Worm (Caenorhabditis elegans) whole organism, young adult: ENCODE data around the gene folr-1.

ENCODE experiments used
- B0336.3 ChIP-seq: fragments of 200-800 bp; sonication (Bioruptor generic); IDR thresholded peaks from 2 replicates; pipeline ENCODE4 v1.3.6; 2022; ENCODE audit warnings: missing genetic modification characterization, missing compliant biosample characterization
- D2030.7 ChIP-seq: fragments of 200-800 bp; sonication (Bioruptor generic); IDR thresholded peaks from 2 replicates; pipeline ENCODE4 v1.3.6; 2022; ENCODE audit warnings: missing genetic modification reagents, missing genetic modification characterization, missing compliant biosample characterization
- F10E7.11 ChIP-seq: sonication (generic microtip); optimal IDR thresholded peaks from 2 replicates; lab custom pipeline; 2017; ENCODE audit warnings: mild to moderate bottlenecking, missing genetic modification characterization, moderate library complexity, missing compliant biosample characterization
- F49E8.2 ChIP-seq: sonication (generic microtip); optimal IDR thresholded peaks from 3 replicates; lab custom pipeline; 2017; ENCODE audit warnings: missing genetic modification characterization, mild to moderate bottlenecking, missing compliant biosample characterization, antibody characterized with exemption, moderate library complexity; ENCODE audit not compliant: insufficient read depth
- F57A8.1 ChIP-seq: fragments of 200-800 bp; sonication (Bioruptor generic); optimal IDR thresholded peaks from 2 replicates; lab custom pipeline; 2018; ENCODE audit warnings: mild to moderate bottlenecking, missing genetic modification characterization, moderate library complexity, missing compliant biosample characterization
- F57C9.4 ChIP-seq: sonication (generic microtip); optimal IDR thresholded peaks from 2 replicates; lab custom pipeline; 2017; ENCODE audit warnings: mild to moderate bottlenecking, missing genetic modification characterization, missing compliant biosample characterization
- T26A5.8 ChIP-seq: sonication (generic microtip); optimal IDR thresholded peaks from 2 replicates; lab custom pipeline; 2016; ENCODE audit warnings: missing genetic modification characterization, missing compliant biosample characterization
- Y67H2A.10 ChIP-seq: fragments of 200-800 bp; sonication (Bioruptor generic); conservative IDR thresholded peaks from 2 replicates; pipeline ENCODE4 v1.3.6; 2022; ENCODE audit warnings: missing genetic modification reagents, missing genetic modification characterization, missing compliant biosample characterization
- Y95B8A.8 ChIP-seq: fragments of 200-800 bp; sonication (Bioruptor generic); IDR thresholded peaks from 2 replicates; pipeline ENCODE4 v1.3.6; 2022; ENCODE audit warnings: missing genetic modification reagents, missing genetic modification characterization, missing compliant biosample characterization
- aptf-3 ChIP-seq: fragments of 200-800 bp; sonication (Bioruptor generic); IDR thresholded peaks from 2 replicates; pipeline ENCODE4 v1.3.6; 2022; ENCODE audit warnings: missing genetic modification characterization, missing compliant biosample characterization
- attf-5 ChIP-seq: fragments of 200-800 bp; sonication (Bioruptor generic); optimal IDR thresholded peaks from 2 replicates; lab custom pipeline; 2018; ENCODE audit warnings: mild to moderate bottlenecking, missing genetic modification characterization, missing compliant biosample characterization
- cebp-1 ChIP-seq, 2 experiments: fragments of 200-800 bp in 1 of 2; sonication (Bioruptor generic) in 1 of 2; sonication (generic microtip) in 1 of 2; IDR thresholded peaks in 1 of 2; optimal IDR thresholded peaks in 1 of 2; 2 replicates each; pipeline versions ENCODE4 v1.3.6 to Lab custom; 2017 to 2022; ENCODE audit warnings: missing compliant biosample characterization in 2 of 2, missing genetic modification characterization in 2 of 2, mild to moderate bottlenecking in 1 of 2, missing genetic modification reagents in 1 of 2, moderate library complexity in 1 of 2
- cebp-2 ChIP-seq: fragments of 200-800 bp; sonication (Bioruptor generic); IDR thresholded peaks from 2 replicates; pipeline ENCODE4 v1.3.6; 2022; ENCODE audit warnings: missing genetic modification characterization, missing compliant biosample characterization
- ceh-100 ChIP-seq: fragments of 200-800 bp; sonication (Bioruptor generic); IDR thresholded peaks from 2 replicates; pipeline ENCODE4 v1.3.6; 2022; ENCODE audit warnings: missing genetic modification reagents, missing genetic modification characterization, missing compliant biosample characterization
- ceh-58 ChIP-seq: fragments of 200-800 bp; sonication (Bioruptor generic); IDR thresholded peaks from 2 replicates; pipeline ENCODE4 v1.3.6; 2022; ENCODE audit warnings: missing genetic modification characterization, missing compliant biosample characterization
- ceh-91 ChIP-seq: fragments of 200-800 bp; sonication (Bioruptor generic); IDR thresholded peaks from 2 replicates; pipeline ENCODE4 v1.3.6; 2022; ENCODE audit warnings: missing genetic modification reagents, missing genetic modification characterization, missing compliant biosample characterization
- chd-7 ChIP-seq: sonication (generic microtip); optimal IDR thresholded peaks from 2 replicates; lab custom pipeline; 2016; ENCODE audit warnings: mild to moderate bottlenecking, missing genetic modification characterization, moderate library complexity, missing compliant biosample characterization
- die-1 ChIP-seq: sonication (generic microtip); optimal IDR thresholded peaks from 2 replicates; lab custom pipeline; 2016; ENCODE audit warnings: missing genotype, mild to moderate bottlenecking, missing genetic modification characterization, missing compliant biosample characterization
- dpff-1 ChIP-seq: sonication (generic microtip); optimal IDR thresholded peaks from 2 replicates; lab custom pipeline; 2017; ENCODE audit warnings: mild to moderate bottlenecking, missing genetic modification characterization, missing compliant biosample characterization
- dpl-1 ChIP-seq: fragments of 150-350 bp; optimal IDR thresholded peaks from 2 replicates; lab custom pipeline; 2014; ENCODE audit warnings: missing biosample characterization, missing genetic modification reagents, missing genetic modification characterization
- egl-18 ChIP-seq: fragments of 200-800 bp; sonication (Bioruptor generic); IDR thresholded peaks from 2 replicates; pipeline ENCODE4 v1.3.6; 2022; ENCODE audit warnings: missing genetic modification reagents, missing genetic modification characterization, missing compliant biosample characterization
- ekl-4 ChIP-seq: fragments of 200-800 bp; sonication (Bioruptor generic); IDR thresholded peaks from 2 replicates; pipeline ENCODE4 v1.3.6; 2022; ENCODE audit warnings: missing genetic modification reagents, missing genetic modification characterization, missing compliant biosample characterization
- ets-4 ChIP-seq: fragments of 200-800 bp; sonication (Bioruptor generic); optimal IDR thresholded peaks from 2 replicates; lab custom pipeline; 2018; ENCODE audit warnings: mild to moderate bottlenecking, missing genetic modification characterization, missing compliant biosample characterization
- fkh-3 ChIP-seq: sonication (generic microtip); optimal IDR thresholded peaks from 2 replicates; lab custom pipeline; 2016; ENCODE audit warnings: mild to moderate bottlenecking, missing genetic modification characterization, missing compliant biosample characterization
- gei-17 ChIP-seq: fragments of 200-800 bp; sonication (Bioruptor generic); optimal IDR thresholded peaks from 2 replicates; lab custom pipeline; 2018; ENCODE audit warnings: mild to moderate bottlenecking, missing genetic modification characterization, missing compliant biosample characterization
- let-607 ChIP-seq, 2 experiments: fragments of 200-800 bp in 1 of 2; sonication (Bioruptor generic) in 1 of 2; sonication (generic microtip) in 1 of 2; optimal IDR thresholded peaks; 2 replicates each; lab custom pipeline; 2016 to 2018; ENCODE audit warnings: mild to moderate bottlenecking in 2 of 2, missing compliant biosample characterization in 2 of 2, missing genetic modification characterization in 2 of 2, moderate library complexity in 2 of 2, missing genotype in 1 of 2
- lin-26 ChIP-seq: fragments of 200-800 bp; sonication (Bioruptor generic); IDR thresholded peaks from 2 replicates; pipeline ENCODE4 v1.3.6; 2022; ENCODE audit warnings: missing genetic modification reagents, missing genetic modification characterization, missing compliant biosample characterization
- lin-54 ChIP-seq: fragments of 200-800 bp; sonication (Bioruptor generic); optimal IDR thresholded peaks from 2 replicates; lab custom pipeline; 2018; ENCODE audit warnings: mild to moderate bottlenecking, missing genetic modification characterization, missing compliant biosample characterization
- madf-10 ChIP-seq: sonication (generic microtip); optimal IDR thresholded peaks from 2 replicates; lab custom pipeline; 2016; ENCODE audit warnings: mild to moderate bottlenecking, missing genetic modification characterization, missing compliant biosample characterization
- mcd-1 ChIP-seq: fragments of 200-800 bp; sonication (Bioruptor generic); IDR thresholded peaks from 2 replicates; pipeline ENCODE4 v1.3.6; 2022; ENCODE audit warnings: missing genetic modification reagents, missing genetic modification characterization, missing compliant biosample characterization
- nfya-2 ChIP-seq: fragments of 200-800 bp; sonication (Bioruptor generic); IDR thresholded peaks from 2 replicates; pipeline ENCODE4 v1.3.6; 2022; ENCODE audit warnings: missing genetic modification reagents, missing genetic modification characterization, missing compliant biosample characterization
- nfyb-1 ChIP-seq: fragments of 200-800 bp; sonication (Bioruptor generic); IDR thresholded peaks from 2 replicates; pipeline ENCODE4 v1.3.6; 2022; ENCODE audit warnings: missing genetic modification reagents, missing genetic modification characterization, missing compliant biosample characterization
- nhr-120 ChIP-seq: fragments of 200-800 bp; sonication (Bioruptor generic); IDR thresholded peaks from 2 replicates; pipeline ENCODE4 v1.3.6; 2022; ENCODE audit warnings: missing genetic modification characterization, missing compliant biosample characterization
- nhr-27 ChIP-seq: fragments of 200-800 bp; sonication (Bioruptor generic); optimal IDR thresholded peaks from 2 replicates; lab custom pipeline; 2018; ENCODE audit warnings: mild to moderate bottlenecking, missing genetic modification characterization, moderate library complexity, missing compliant biosample characterization
- nhr-90 ChIP-seq: sonication (generic microtip); optimal IDR thresholded peaks from 2 replicates; lab custom pipeline; 2016; ENCODE audit warnings: missing genotype, mild to moderate bottlenecking, missing genetic modification characterization, missing compliant biosample characterization
- pha-4 ChIP-seq: fragments of 150-350 bp; sonication (generic microtip); optimal IDR thresholded peaks from 2 replicates; lab custom pipeline; 2014; ENCODE audit warnings: missing biosample characterization, missing genetic modification reagents, missing genetic modification characterization
- rec-8 ChIP-seq, 2 experiments: sonication (generic microtip); optimal IDR thresholded peaks; 2 replicates each; lab custom pipeline; 2016; ENCODE audit warnings: mild to moderate bottlenecking in 2 of 2, missing genetic modification characterization in 2 of 2, missing genetic modification reagents in 2 of 2, missing genotype in 2 of 2, missing biosample characterization in 1 of 2, missing compliant biosample characterization in 1 of 2, moderate library complexity in 1 of 2
- sea-2 ChIP-seq: fragments of 200-800 bp; sonication (Bioruptor generic); IDR thresholded peaks from 2 replicates; pipeline ENCODE4 v1.3.6; 2022; ENCODE audit warnings: missing genetic modification characterization, missing compliant biosample characterization
- snpc-1.1 ChIP-seq: sonication (generic microtip); optimal IDR thresholded peaks from 2 replicates; lab custom pipeline; 2017; ENCODE audit warnings: missing genetic modification characterization, mild to moderate bottlenecking, missing compliant biosample characterization, antibody characterized with exemption, moderate library complexity, missing genotype, missing genetic modification reagents; ENCODE audit not compliant: insufficient read depth
- snpc-4 ChIP-seq, 5 experiments: fragments of 150-350 bp in 1 of 5; sonication (generic microtip) in 4 of 5; optimal IDR thresholded peaks; 2 replicates each; lab custom pipeline; 2014 to 2018; ENCODE audit warnings: missing genetic modification characterization in 5 of 5, missing biosample characterization in 3 of 5, antibody characterized with exemption in 2 of 5, mild to moderate bottlenecking in 2 of 5, missing compliant biosample characterization in 2 of 5, missing genotype in 2 of 5, moderate library complexity in 2 of 5, missing genetic modification reagents in 1 of 5
- sptf-2 ChIP-seq: fragments of 200-800 bp; sonication (Bioruptor generic); optimal IDR thresholded peaks from 2 replicates; lab custom pipeline; 2018; ENCODE audit warnings: mild to moderate bottlenecking, missing genetic modification characterization, missing compliant biosample characterization
- unc-130 ChIP-seq: sonication (generic microtip); optimal IDR thresholded peaks from 2 replicates; lab custom pipeline; 2016; ENCODE audit warnings: missing genetic modification reagents, missing genetic modification characterization, missing compliant biosample characterization
- zfh-2 ChIP-seq: fragments of 200-800 bp; sonication (Bioruptor generic); conservative IDR thresholded peaks from 2 replicates; pipeline ENCODE4 v1.3.6; 2022; ENCODE audit warnings: missing genetic modification reagents, missing genetic modification characterization, missing compliant biosample characterization
- ztf-22 ChIP-seq: fragments of 200-800 bp; sonication (Bioruptor generic); optimal IDR thresholded peaks from 2 replicates; lab custom pipeline; 2018; ENCODE audit warnings: mild to moderate bottlenecking, missing genetic modification characterization, moderate library complexity, missing compliant biosample characterization

The folr-1 gene

DNA sequence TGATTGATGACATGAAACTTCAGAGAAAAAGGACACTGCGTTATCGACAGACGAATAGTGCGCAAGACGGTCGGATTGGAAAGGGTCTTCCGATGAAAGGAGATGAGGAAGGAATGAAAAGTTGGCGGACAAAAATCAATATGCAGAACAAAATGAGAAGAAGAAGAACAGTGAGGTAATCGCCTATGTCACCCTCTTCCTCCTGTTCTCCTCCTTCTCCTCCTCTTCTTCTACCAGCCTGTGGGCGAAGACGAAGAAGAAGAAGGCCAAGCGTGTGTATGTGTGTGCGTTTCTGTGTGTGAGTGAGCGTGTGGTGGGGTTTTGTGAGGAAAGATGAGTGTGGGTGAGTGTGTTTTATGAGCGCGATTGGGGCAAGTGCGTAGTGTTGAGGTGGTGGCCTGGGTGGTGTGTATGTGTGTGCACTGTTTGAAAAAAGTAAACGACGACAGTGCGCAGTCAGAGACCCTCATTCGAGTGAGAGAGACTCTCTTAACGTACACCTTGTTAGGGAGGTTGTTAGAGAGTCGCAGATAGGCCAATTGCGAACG lies 13.2 kb downstream of the folr-1 start, which contains the start of gene tsp-21 (continued):
- TF ChIP-seq nfyb-1 (peak; percentile 53; the same call in 1 of the 2 replicates), sptf-2 (no peak), Y95B8A.8 (GFP tag; lab: Robert Waterston, UW) (no peak), egl-18 (GFP tag; lab: Robert Waterston, UW) (no peak), gei-17 (GFP tag; lab: Kevin White, UChicago) (peak; percentile 77), nhr-90 (peak; percentile 45), F10E7.11 (no peak), ceh-58 (no peak), zfh-2 (GFP tag; lab: Robert Waterston, UW) (peak; percentile 83), nhr-120 (GFP tag; lab: Robert Waterston, UW) (no peak), attf-5 (GFP tag; lab: Kevin White, UChicago) (peak; percentile 60), D2030.7 (no peak), sea-2 (GFP tag; lab: Robert Waterston, UW) (no peak), T26A5.8 (tag; lab: Kevin White, UChicago) (no peak), snpc-1.1 (tag; lab: Kevin White, UChicago) (no peak), pha-4 (no peak), B0336.3 (GFP tag; lab: Robert Waterston, UW) (peak; percentile 71; the same call in 1 of the 2 replicates), ceh-91 (no peak), fkh-3 (tag; lab: Kevin White, UChicago) (no peak), nhr-27 (no peak), let-607 (tag; optimal IDR thresholded peaks at IDR 0.05; lab: Kevin White, UChicago) (peak in 1 of 2 experiments; percentile 36), cebp-1 (GFP tag; IDR thresholded peaks at IDR 0.05; lab: Robert Waterston, UW) (peak; percentile 39; the same call in 1 of the 2 replicates), cebp-1 (tag; optimal IDR thresholded peaks at IDR 0.05; lab: Kevin White, UChicago) (peak; percentile 81), snpc-4 (GFP tag; optimal IDR thresholded peaks at IDR 0.05; lab: Kevin White, UChicago) (no peak), snpc-4 (tag; optimal IDR thresholded peaks at IDR 0.05; lab: Kevin White, UChicago) (peak in 3 of 4 experiments; percentile 8 to 47 (median 40)), nfya-2 (no peak), lin-54 (GFP tag; lab: Kevin White, UChicago) (peak; percentile 9), cebp-2 (GFP tag; lab: Robert Waterston, UW) (no peak), F49E8.2 (no peak), die-1 (tag; lab: Kevin White, UChicago) (peak; percentile 11), dpff-1 (tag; lab: Kevin White, UChicago) (no peak), chd-7 (tag; lab: Kevin White, UChicago) (no peak), madf-10 (tag; lab: Kevin White, UChicago) (peak; percentile 50), mcd-1 (peak; percentile 53; the same call in 1 of the 2 replicates), lin-26 (peak; percentile 48), ets-4 (peak; percentile 17), dpl-1 (no peak), F57C9.4 (tag; lab: Kevin White, UChicago) (no peak)

DNA sequence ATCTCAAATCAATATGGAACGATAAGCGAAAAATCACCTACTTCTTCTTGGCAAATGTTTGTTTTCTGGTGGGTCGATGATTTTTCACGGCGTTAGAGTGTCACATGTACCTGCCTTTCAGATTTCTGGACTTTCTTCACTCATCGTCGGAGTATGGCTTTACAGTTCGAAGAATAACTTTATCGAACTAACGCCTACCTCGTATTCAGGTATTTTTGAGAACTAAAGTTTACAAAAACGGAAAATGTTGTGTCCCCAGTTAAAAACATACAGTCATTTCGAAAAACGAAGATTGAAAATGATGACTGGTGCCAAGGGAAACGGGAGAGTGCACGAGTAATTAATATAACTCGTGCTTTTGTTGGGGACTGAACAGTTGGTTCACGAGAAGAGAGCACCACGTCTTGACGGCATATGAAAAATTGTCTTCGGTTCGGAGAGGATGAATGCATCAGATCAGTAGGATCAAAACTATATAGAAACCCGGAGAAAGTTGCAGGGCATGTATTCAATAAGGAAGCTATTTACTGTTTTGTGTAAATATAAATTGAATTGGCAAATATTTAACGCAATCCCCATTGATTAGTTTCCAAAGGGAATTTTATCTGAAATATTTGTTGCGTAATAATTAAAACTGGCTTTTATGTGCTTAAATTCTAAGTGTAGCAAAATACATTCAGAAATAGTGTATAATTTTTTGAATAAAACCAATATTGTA lies 14.4 kb downstream of the folr-1 start:
- TF ChIP-seq unc-130 (GFP tag; lab: Kevin White, UChicago) (no peak), Y67H2A.10 (GFP tag; lab: Robert Waterston, UW) (no peak), F57A8.1 (GFP tag; lab: Kevin White, UChicago) (no peak), ceh-100 (no peak), ztf-22 (GFP tag; lab: Kevin White, UChicago) (no peak), nhr-27 (no peak), aptf-3 (GFP tag; lab: Robert Waterston, UW) (no peak), rec-8 (tag; optimal IDR thresholded peaks at IDR 0.05; lab: Kevin White, UChicago) (no peak), ekl-4 (GFP tag; lab: Robert Waterston, UW) (no peak)
- TF ChIP-seq, all 124 proteins: peak for 0
